Fruit fly (Drosophila melanogaster): Measurements from ENCODE around the gene Ctl2.

Gene Ctl2

dm6 chr3R:29112398-29113150 lies 10.6 kb upstream of the Ctl2 start, which contains the start of the genes alpha-Man-Ib and Pdhb (continued):
- TF ChIP-seq Lim3 (GFP tag; IDR thresholded peaks at IDR 0.05) (0 out of 2 replicates have a peak, but pooled peaks have one; percentile 16), CG9215 (GFP tag; IDR thresholded peaks at IDR 0.05) (peak; percentile 85), kni (GFP tag; optimal IDR thresholded peaks at IDR 0.05) (no peak), CG11723 (GFP tag; optimal IDR thresholded peaks at IDR 0.05) (peak; percentile 24), CG7271 (tag; optimal IDR thresholded peaks at IDR 0.05) (peak; percentile 1), h (optimal IDR thresholded peaks at IDR 0.05) (no peak), Hmx (GFP tag; optimal IDR thresholded peaks at IDR 0.05) (no peak), Trl (optimal IDR thresholded peaks at IDR 0.05) (no peak), Trl (GFP tag; optimal IDR thresholded peaks at IDR 0.05) (peak; percentile 33), Fer1 (GFP tag; optimal IDR thresholded peaks at IDR 0.05) (peak; percentile 63), nom (GFP tag; optimal IDR thresholded peaks at IDR 0.05) (peak; percentile 45), CG3407 (GFP tag; optimal IDR thresholded peaks at IDR 0.05) (peak; percentile 40), Pdp1 (GFP tag; optimal IDR thresholded peaks at IDR 0.05) (peak in 1 of 2 experiments; percentile 55), Atf-2 (GFP tag; optimal IDR thresholded peaks at IDR 0.05) (no peak), sim (GFP tag; IDR thresholded peaks at IDR 0.05) (no peak), seq (GFP tag; IDR thresholded peaks at IDR 0.05) (peak; percentile 54; the same call in 1 of the 2 replicates), CG10431 (GFP tag; optimal IDR thresholded peaks at IDR 0.05) (no peak), CG11085 (GFP tag; IDR thresholded peaks at IDR 0.05) (peak; percentile 81), CG18262 (tag; optimal IDR thresholded peaks at IDR 0.05) (peak; percentile 76), Antp (GFP tag; optimal IDR thresholded peaks at IDR 0.05) (peak; percentile 56), gcm (GFP tag; optimal IDR thresholded peaks at IDR 0.05) (no peak), ase (GFP tag; IDR thresholded peaks at IDR 0.05) (peak; percentile 74), Fer2 (tag; optimal IDR thresholded peaks at IDR 0.05) (peak; percentile 66), br (optimal IDR thresholded peaks at IDR 0.05) (no peak), al (GFP tag; IDR thresholded peaks at IDR 0.05) (peak; percentile 85), lilli (GFP tag; optimal IDR thresholded peaks at IDR 0.05) (peak; percentile 80), CG3065 (GFP tag; optimal IDR thresholded peaks at IDR 0.05) (peak; percentile 56), Hr39 (optimal IDR thresholded peaks at IDR 0.05) (no peak), Adf1 (GFP tag; IDR thresholded peaks at IDR 0.05) (peak; percentile 50), CG17612 (GFP tag; IDR thresholded peaks at IDR 0.05) (no peak), ci (GFP tag; IDR thresholded peaks at IDR 0.05) (peak; percentile 23; the same call in 1 of the 3 replicates), MESR4 (GFP tag; optimal IDR thresholded peaks at IDR 0.05) (peak; percentile 4), Gug (GFP tag; IDR thresholded peaks at IDR 0.05) (peak; percentile 84; the same call in 3 of the 4 replicates), CG1603 (tag; optimal IDR thresholded peaks at IDR 0.05) (peak; percentile 56), PHDP (tag; optimal IDR thresholded peaks at IDR 0.05) (peak; percentile 72), TFAM (GFP tag; optimal IDR thresholded peaks at IDR 0.05) (no peak), grau (tag; optimal IDR thresholded peaks at IDR 0.05) (peak; percentile 82), CG18599 (GFP tag; optimal IDR thresholded peaks at IDR 0.05) (peak; percentile 80), mld (GFP tag; IDR thresholded peaks at IDR 0.05; ENCODE audit: partially characterized antibody) (no peak), CG12299 (tag; optimal IDR thresholded peaks at IDR 0.05) (peak; percentile 50), CG5953 (GFP tag; IDR thresholded peaks at IDR 0.05) (0 out of 2 replicates have a peak, but pooled peaks have one; percentile 5), nmo (GFP tag; optimal IDR thresholded peaks at IDR 0.05) (peak; percentile 92), Dad (GFP tag; optimal IDR thresholded peaks at IDR 0.05) (peak; percentile 25), CG32772 (GFP tag; IDR thresholded peaks at IDR 0.05) (peak; percentile 69), NK7.1 (GFP tag; optimal IDR thresholded peaks at IDR 0.05) (no peak), CoRest (tag; optimal IDR thresholded peaks at IDR 0.05) (peak; percentile 92), Ravus (GFP tag; IDR thresholded peaks at IDR 0.05) (no peak), CG12744 (GFP tag; optimal IDR thresholded peaks at IDR 0.05) (no peak), CG3847 (GFP tag; IDR thresholded peaks at IDR 0.05) (peak; percentile 93), CG1832 (GFP tag; optimal IDR thresholded peaks at IDR 0.05) (no peak), Dll (GFP tag; IDR thresholded peaks at IDR 0.05; ENCODE audit: partially characterized antibody) (peak; percentile 57; the same call in 2 of the 4 replicates)
